Fruit fly (Drosophila melanogaster): ENCODE results near the gene Pde1c.

Gene Pde1c

DNA sequence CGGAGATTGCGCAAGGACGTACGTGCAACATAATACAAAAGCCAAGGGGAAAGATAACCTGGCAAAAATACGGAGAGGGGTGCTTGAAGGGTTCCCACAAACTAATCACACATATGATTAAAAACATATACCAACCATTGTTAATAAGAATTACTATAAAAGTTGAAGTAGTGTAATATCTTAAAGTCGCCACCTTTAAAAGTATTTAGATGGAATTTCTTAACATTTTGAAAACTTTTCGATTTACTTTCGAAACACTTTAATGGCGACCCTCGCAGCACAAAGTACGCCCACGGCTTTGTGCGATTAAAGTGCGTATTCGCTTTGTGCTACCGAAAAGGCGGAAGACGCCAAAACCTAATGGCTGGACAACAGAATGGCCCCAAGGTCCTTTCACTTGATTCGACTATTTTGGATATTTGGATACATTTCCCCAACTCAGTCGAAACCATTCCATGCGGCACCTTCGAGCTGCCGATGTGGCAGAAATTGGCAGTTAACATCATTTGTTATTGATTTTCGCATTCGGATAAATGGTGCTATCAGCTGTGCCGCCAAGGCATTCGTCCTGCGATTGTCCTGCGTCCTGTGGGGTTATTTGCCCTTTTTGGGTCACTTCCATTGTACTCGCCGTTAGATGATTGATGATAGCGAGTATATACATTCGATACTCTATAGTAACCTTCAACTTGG, 104.8 kb downstream of the Pde1c start (continued):
- peak; percentile 9; the same call in 1 of the 2 replicates for TF ChIP-seq Rfx (GFP tag; IDR thresholded peaks at IDR 0.05)
- peak; percentile 70 for TF ChIP-seq onecut (GFP tag; IDR thresholded peaks at IDR 0.05)
- TF ChIP-seq abd-A (tag; optimal IDR thresholded peaks at IDR 0.05) = peak; percentile 69
- 0 out of 2 replicates have a peak, but pooled peaks have one; percentile 11 for TF ChIP-seq Adf1 (GFP tag; IDR thresholded peaks at IDR 0.05)
- 0 out of 2 replicates have a peak, but pooled peaks have one; percentile 6 for TF ChIP-seq lmd (GFP tag; IDR thresholded peaks at IDR 0.05)
- peak; percentile 1 for TF ChIP-seq CG15514 (GFP tag; optimal IDR thresholded peaks at IDR 0.05)
- peak; percentile 25 for TF ChIP-seq Ets65A (GFP tag)
- peak; percentile 28 for TF ChIP-seq grau (tag; optimal IDR thresholded peaks at IDR 0.05)
- TF ChIP-seq HLH54F (GFP tag; optimal IDR thresholded peaks at IDR 0.05) = no peak
- TF ChIP-seq CG11504 (tag; optimal IDR thresholded peaks at IDR 0.05) = peak; percentile 31
- TF ChIP-seq Meics (GFP tag; optimal IDR thresholded peaks at IDR 0.05) = peak; percentile 4

dm6 chr2L:11816376-11816775, 112.0 kb downstream of the Pde1c start:
- TF ChIP-seq CG15073 (GFP tag; optimal IDR thresholded peaks at IDR 0.05) (peak; percentile 74), p53 (GFP tag; optimal IDR thresholded peaks at IDR 0.05) (peak; percentile 96), Lhr (GFP tag; optimal IDR thresholded peaks at IDR 0.05) (peak; percentile 97), Eip74EF (GFP tag; optimal IDR thresholded peaks at IDR 0.05) (peak in 1 of 2 experiments; percentile 78), disco-r (GFP tag; optimal IDR thresholded peaks at IDR 0.05) (peak; percentile 94), ab (GFP tag; optimal IDR thresholded peaks at IDR 0.05) (peak; percentile 38), CG8478 (optimal IDR thresholded peaks at IDR 0.05) (no peak), CG7372 (GFP tag; IDR thresholded peaks at IDR 0.05) (peak; percentile 80), chif (GFP tag; optimal IDR thresholded peaks at IDR 0.05) (peak; percentile 95 to 96), CG42726 (GFP tag; IDR thresholded peaks at IDR 0.05; ENCODE audit: partially characterized antibody) (peak; percentile 50; the same call in 1 of the 2 replicates), Chrac-16 (GFP tag; optimal IDR thresholded peaks at IDR 0.05) (peak; percentile 91), CG1529 (GFP tag; optimal IDR thresholded peaks at IDR 0.05) (peak; percentile 96), CG4854 (GFP tag; optimal IDR thresholded peaks at IDR 0.05) (peak; percentile 93), Dip2 (GFP tag; IDR thresholded peaks at IDR 0.05) (no peak), CG10979 (tag; optimal IDR thresholded peaks at IDR 0.05) (peak; percentile 93), bowl (GFP tag; IDR thresholded peaks at IDR 0.05) (peak; percentile 68; the same call in 1 of the 2 replicates), Fer1 (GFP tag; optimal IDR thresholded peaks at IDR 0.05) (peak; percentile 96), ssp (GFP tag; IDR thresholded peaks at IDR 0.05) (peak; percentile 68), D (optimal IDR thresholded peaks at IDR 0.05) (no peak), D (GFP tag; optimal IDR thresholded peaks at IDR 0.05) (peak; percentile 98), CG16813 (GFP tag; IDR thresholded peaks at IDR 0.05; ENCODE audit: partially characterized antibody) (peak; percentile 50; the same call in 2 of the 3 replicates), sob (GFP tag; IDR thresholded peaks at IDR 0.05) (peak; percentile 88), Oli (tag; optimal IDR thresholded peaks at IDR 0.05) (peak; percentile 90), CG31365 (tag; optimal IDR thresholded peaks at IDR 0.05) (peak; percentile 85), sqz (GFP tag; optimal IDR thresholded peaks at IDR 0.05) (peak; percentile 96), Nf-YB (GFP tag; optimal IDR thresholded peaks at IDR 0.05) (peak; percentile 75), ara (GFP tag; IDR thresholded peaks at IDR 0.05) (peak; percentile 90), pfk (GFP tag; optimal IDR thresholded peaks at IDR 0.05) (peak; percentile 83), CG2712 (tag; optimal IDR thresholded peaks at IDR 0.05) (peak; percentile 92), schlank (tag; optimal IDR thresholded peaks at IDR 0.05) (peak; percentile 87), CG11504 (tag; optimal IDR thresholded peaks at IDR 0.05) (peak; percentile 87), ttk (GFP tag; IDR thresholded peaks at IDR 0.05) (peak; percentile 88), HLH54F (GFP tag; optimal IDR thresholded peaks at IDR 0.05) (peak; percentile 76), row (GFP tag; IDR thresholded peaks at IDR 0.05) (peak; percentile 39; the same call in 1 of the 3 replicates), unc-4 (GFP tag; IDR thresholded peaks at IDR 0.05; ENCODE audit: partially characterized antibody) (no peak), CG15696 (tag; optimal IDR thresholded peaks at IDR 0.05) (peak; percentile 86), ems (GFP tag; optimal IDR thresholded peaks at IDR 0.05) (peak; percentile 91), Xrp1 (GFP tag; IDR thresholded peaks at IDR 0.05) (peak; percentile 82), ranshi (GFP tag; IDR thresholded peaks at IDR 0.05) (peak; percentile 89)
